Fruit fly (Drosophila melanogaster) whole organism, wandering third instar larva: ENCODE data around the gene CG34133.

Source experiments
- Abd-B ChIP-seq: fragments of >200 bp; optimal IDR thresholded peaks from 2 replicates; lab custom pipeline; 2017; ENCODE audit warnings: missing biosample characterization, missing genetic modification characterization
- CG32264 ChIP-seq: fragments of 200-800 bp; sonication (Bioruptor generic); optimal IDR thresholded peaks from 2 replicates; lab custom pipeline; 2016; ENCODE audit warnings: missing biosample characterization, missing genetic modification characterization
- CG9705 ChIP-seq: fragments of 200-800 bp; sonication (Bioruptor generic); optimal IDR thresholded peaks from 2 replicates; lab custom pipeline; 2018; ENCODE audit warnings: missing biosample characterization, mild to moderate bottlenecking, missing genetic modification characterization
- CrebA ChIP-seq: fragments of 200-800 bp; sonication (Bioruptor generic); optimal IDR thresholded peaks from 2 replicates; lab custom pipeline; 2016; ENCODE audit warnings: missing biosample characterization, mild to moderate bottlenecking, missing genetic modification characterization, borderline replicate concordance
- Dfd ChIP-seq: fragments of >200 bp; optimal IDR thresholded peaks from 2 replicates; lab custom pipeline; 2017; ENCODE audit warnings: missing biosample characterization, missing genetic modification characterization
- Dif ChIP-seq: fragments of 200-275, 200-300 bp; sonication (Bioruptor generic); optimal IDR thresholded peaks from 2 replicates; lab custom pipeline; 2018; ENCODE audit warnings: missing biosample characterization, missing genetic modification characterization; ENCODE audit not compliant: partially characterized antibody
- GATAd ChIP-seq: sonication (Bioruptor generic); optimal IDR thresholded peaks from 2 replicates; lab custom pipeline; 2016; ENCODE audit warnings: missing biosample characterization, missing genetic modification characterization
- HLH106 ChIP-seq: fragments of 200-800 bp; optimal IDR thresholded peaks from 3 replicates; lab custom pipeline; 2019; ENCODE audit warnings: missing biosample characterization, mild to moderate bottlenecking, missing genetic modification characterization, moderate library complexity
- Hnf4 ChIP-seq: fragments of 200-800 bp; sonication (Bioruptor generic); optimal IDR thresholded peaks from 2 replicates; lab custom pipeline; 2016; ENCODE audit warnings: missing biosample characterization, mild to moderate bottlenecking, missing genetic modification characterization
- Hr78 ChIP-seq: fragments of >200 bp; optimal IDR thresholded peaks from 2 replicates; lab custom pipeline; 2017; ENCODE audit warnings: missing biosample characterization, missing genetic modification characterization
- Hr83 ChIP-seq: fragments of 200-300 bp; sonication (Bioruptor generic); optimal IDR thresholded peaks from 2 replicates; lab custom pipeline; 2016; ENCODE audit warnings: missing biosample characterization, mild to moderate bottlenecking, missing genetic modification characterization, moderate library complexity; ENCODE audit not compliant: poor library complexity, severe bottlenecking
- Jra ChIP-seq: sonication (Bioruptor generic); optimal IDR thresholded peaks from 2 replicates; lab custom pipeline; 2016; ENCODE audit warnings: missing biosample characterization, missing genetic modification characterization
- Mio ChIP-seq: sonication (Bioruptor generic); optimal IDR thresholded peaks from 2 replicates; lab custom pipeline; 2016; ENCODE audit warnings: missing biosample characterization, missing genetic modification characterization
- Myc ChIP-seq: fragments of >200 bp; optimal IDR thresholded peaks from 2 replicates; lab custom pipeline; 2017
- N ChIP-seq: fragments of >200 bp; optimal IDR thresholded peaks from 2 replicates; lab custom pipeline; 2018; ENCODE audit warnings: missing biosample characterization, missing external identifiers, missing genetic modification characterization
- OdsH ChIP-seq: fragments of 200-800 bp; sonication (Bioruptor generic); optimal IDR thresholded peaks from 2 replicates; lab custom pipeline; 2016; ENCODE audit warnings: missing biosample characterization, mild to moderate bottlenecking, missing genetic modification characterization
- Rel ChIP-seq, 2 experiments: fragments of 200-800 bp; sonication (Bioruptor generic) in 1 of 2; optimal IDR thresholded peaks; 2 replicates in 1 of 2; 3 replicates in 1 of 2; lab custom pipeline; 2016 to 2019; ENCODE audit warnings: mild to moderate bottlenecking in 2 of 2, missing biosample characterization in 2 of 2, missing genetic modification characterization in 2 of 2, moderate library complexity in 1 of 2
- Sp1 ChIP-seq: fragments of 200-800 bp; sonication (Bioruptor generic); optimal IDR thresholded peaks from 3 replicates; lab custom pipeline; 2019; ENCODE audit warnings: missing biosample characterization, mild to moderate bottlenecking, missing genetic modification characterization, moderate library complexity
- Vsx2 ChIP-seq: fragments of 200-300, 225-300 bp; sonication (Bioruptor generic); optimal IDR thresholded peaks from 2 replicates; lab custom pipeline; 2018; ENCODE audit warnings: missing biosample characterization, missing genetic modification characterization; ENCODE audit not compliant: partially characterized antibody
- br ChIP-seq: fragments of 200-800 bp; sonication (Bioruptor generic); optimal IDR thresholded peaks from 2 replicates; lab custom pipeline; 2016; ENCODE audit warnings: missing biosample characterization, missing genetic modification characterization
- brk ChIP-seq: fragments of 200-800 bp; sonication (Bioruptor generic); optimal IDR thresholded peaks from 2 replicates; lab custom pipeline; 2016; ENCODE audit warnings: missing biosample characterization, mild to moderate bottlenecking, missing genetic modification characterization
- dl ChIP-seq, 2 experiments: fragments of 175-275, 200-275 bp in 1 of 2; fragments of 200-275 bp in 1 of 2; sonication (Bioruptor generic); optimal IDR thresholded peaks; lab custom pipeline; 2018; ENCODE audit warnings: mild to moderate bottlenecking in 2 of 2, missing biosample characterization in 2 of 2, missing genetic modification characterization in 2 of 2, moderate library complexity in 2 of 2; ENCODE audit not compliant: partially characterized antibody in 2 of 2, insufficient read depth in 1 of 2
- dmrt93B ChIP-seq: fragments of 200-800 bp; sonication (Bioruptor generic); optimal IDR thresholded peaks from 2 replicates; lab custom pipeline; 2018; ENCODE audit warnings: missing biosample characterization, mild to moderate bottlenecking, missing genetic modification characterization
- dsf ChIP-seq: sonication (Bioruptor generic); optimal IDR thresholded peaks from 2 replicates; lab custom pipeline; 2016; ENCODE audit warnings: missing biosample characterization, missing genetic modification characterization, borderline replicate concordance
- ey ChIP-seq: fragments of 200-800 bp; sonication (Bioruptor generic); optimal IDR thresholded peaks from 2 replicates; lab custom pipeline; 2016; ENCODE audit warnings: missing biosample characterization, missing genetic modification characterization
- foxo ChIP-seq, 2 experiments: fragments of 200-800 bp; sonication (Bioruptor generic); optimal IDR thresholded peaks; 2 replicates in 1 of 2; 3 replicates in 1 of 2; lab custom pipeline; 2016 to 2017; ENCODE audit warnings: missing biosample characterization in 2 of 2, missing genetic modification characterization in 2 of 2
- fru ChIP-seq: fragments of 200-800 bp; sonication (Bioruptor generic); optimal IDR thresholded peaks from 3 replicates; lab custom pipeline; 2016; ENCODE audit warnings: missing biosample characterization, mild to moderate bottlenecking, missing genetic modification characterization
- h ChIP-seq: fragments of 200-800 bp; sonication (Bioruptor generic); optimal IDR thresholded peaks from 3 replicates; lab custom pipeline; 2016; ENCODE audit warnings: missing biosample characterization, mild to moderate bottlenecking, missing genetic modification characterization
- jim ChIP-seq: fragments of 175-275, 200-325 bp; sonication (Bioruptor generic); optimal IDR thresholded peaks from 2 replicates; lab custom pipeline; 2016; ENCODE audit warnings: missing biosample characterization, mild to moderate bottlenecking, missing genetic modification characterization
- lola ChIP-seq: fragments of >200 bp; optimal IDR thresholded peaks from 2 replicates; lab custom pipeline; 2017; ENCODE audit warnings: missing biosample characterization, missing genetic modification characterization
- pan ChIP-seq: fragments of >200 bp; optimal IDR thresholded peaks from 2 replicates; lab custom pipeline; 2017
- psq ChIP-seq: fragments of 200-800 bp; sonication (Bioruptor generic); optimal IDR thresholded peaks from 3 replicates; lab custom pipeline; 2017; ENCODE audit warnings: missing biosample characterization, mild to moderate bottlenecking, missing genetic modification characterization, moderate library complexity
- rgr ChIP-seq: fragments of 200-800 bp; sonication (Bioruptor generic); optimal IDR thresholded peaks from 3 replicates; lab custom pipeline; 2016; ENCODE audit warnings: missing biosample characterization, mild to moderate bottlenecking, missing genetic modification characterization
- sage ChIP-seq: fragments of 200-800 bp; sonication (Bioruptor generic); optimal IDR thresholded peaks from 2 replicates; lab custom pipeline; 2016; ENCODE audit warnings: missing biosample characterization, mild to moderate bottlenecking, missing genetic modification characterization
- sv ChIP-seq: fragments of 200-800 bp; sonication (Bioruptor generic); optimal IDR thresholded peaks from 3 replicates; lab custom pipeline; 2016; ENCODE audit warnings: missing biosample characterization, missing genetic modification characterization
- tai ChIP-seq: sonication (Bioruptor generic); optimal IDR thresholded peaks from 2 replicates; lab custom pipeline; 2016; ENCODE audit warnings: missing biosample characterization, missing genetic modification characterization
- usp ChIP-seq: fragments of >200 bp; optimal IDR thresholded peaks from 2 replicates; lab custom pipeline; 2017; ENCODE audit warnings: missing biosample characterization, missing genetic modification characterization
- woc ChIP-seq: sonication (Bioruptor generic); optimal IDR thresholded peaks from 2 replicates; lab custom pipeline; 2016; ENCODE audit warnings: missing biosample characterization, mild to moderate bottlenecking, missing genetic modification characterization

Gene CG34133

dm6 chr3R:29876232-29876631, 7.1 kb downstream of the CG34133 start:
- TF ChIP-seq Hr78 (GFP tag; lab: Kevin White, UChicago) = no peak
- TF ChIP-seq lola (GFP tag; lab: Kevin White, UChicago) = no peak
- peak; percentile 84 for TF ChIP-seq Dif (GFP tag; lab: Kevin White, UChicago)
- peak; percentile 60 to 78 for TF ChIP-seq dl (GFP tag; optimal IDR thresholded peaks at IDR 0.05; lab: Kevin White, UChicago; ENCODE audit: insufficient read depth in 1 of 2, partially characterized antibody in 2 of 2)

- TF ChIP-seq GATAd (no peak), CrebA (GFP tag; lab: Kevin White, UChicago) (no peak), usp (GFP tag; lab: Kevin White, UChicago) (no peak), sage (peak; percentile 62), OdsH (peak; percentile 59), Abd-B (GFP tag; lab: Kevin White, UChicago) (no peak), dmrt93B (peak; percentile 16), HLH106 (tag; lab: Kevin White, UChicago) (peak; percentile 35), jim (no peak), rgr (GFP tag; lab: Kevin White, UChicago) (peak; percentile 15), dsf (GFP tag; lab: Kevin White, UChicago) (no peak), sv (GFP tag; lab: Kevin White, UChicago) (no peak), Hr83 (peak; percentile 78), h (GFP tag; lab: Kevin White, UChicago) (peak; percentile 65), fru (GFP tag; lab: Kevin White, UChicago) (peak; percentile 51), brk (GFP tag; lab: Kevin White, UChicago) (peak; percentile 71), Dfd (GFP tag; lab: Kevin White, UChicago) (no peak), Myc (lab: Kevin White, UChicago) (no peak), Vsx2 (GFP tag; lab: Kevin White, UChicago) (peak; percentile 46), Hr78 (GFP tag; lab: Kevin White, UChicago) (no peak), Sp1 (GFP tag; lab: Kevin White, UChicago) (peak; percentile 39), tai (GFP tag; lab: Kevin White, UChicago) (no peak), Hnf4 (peak; percentile 63), lola (GFP tag; lab: Kevin White, UChicago) (no peak), dl (GFP tag; optimal IDR thresholded peaks at IDR 0.05; lab: Kevin White, UChicago; ENCODE audit: insufficient read depth in 1 of 2, partially characterized antibody in 2 of 2) (peak; percentile 66 to 76), Jra (GFP tag; lab: Kevin White, UChicago) (peak; percentile 43), br (GFP tag; lab: Kevin White, UChicago) (peak; percentile 59), Mio (GFP tag; lab: Kevin White, UChicago) (no peak), woc (GFP tag; lab: Kevin White, UChicago) (peak; percentile 92), foxo (GFP tag; optimal IDR thresholded peaks at IDR 0.05; lab: Kevin White, UChicago) (peak in 1 of 2 experiments; percentile 37), Dif (GFP tag; lab: Kevin White, UChicago) (peak; percentile 92), ey (GFP tag; lab: Kevin White, UChicago) (peak; percentile 55), N (GFP tag; lab: Kevin White, UChicago) (peak; percentile 34), psq (peak; percentile 44), pan (lab: Kevin White, UChicago) (no peak), Rel (GFP tag; optimal IDR thresholded peaks at IDR 0.05; lab: Kevin White, UChicago) (no peak), Rel (tag; optimal IDR thresholded peaks at IDR 0.05; lab: Kevin White, UChicago) (peak; percentile 67), CG32264 (GFP tag; lab: Kevin White, UChicago) (no peak), CG9705 (no peak)
Observed at dm6 chr3R:29876733-29877193, 7.6 kb downstream of the CG34133 start, which contains the start of gene CG31038. TSS of gene CG31038 (plus strand) at chr3R:29877059.
